Worm (Caenorhabditis elegans) whole organism, L3 larva: ENCODE measurements around the gene F56H11.2.

ENCODE experiments used
- aly-2 ChIP-seq: fragments of 150-350 bp; optimal IDR thresholded peaks from 2 replicates; lab custom pipeline; 2014; ENCODE audit warnings: missing biosample characterization, missing genetic modification characterization
- fos-1 ChIP-seq: fragments of 150-350 bp; optimal IDR thresholded peaks from 2 replicates; lab custom pipeline; 2014; ENCODE audit warnings: missing biosample characterization, missing genetic modification characterization
- nhr-11 ChIP-seq: fragments of 150-350 bp; optimal IDR thresholded peaks from 2 replicates; lab custom pipeline; 2014; ENCODE audit warnings: missing biosample characterization, missing genetic modification characterization
- unc-62 ChIP-seq: fragments of 150-350 bp; sonication (generic microtip); optimal IDR thresholded peaks from 4 replicates; lab custom pipeline; 2014; ENCODE audit warnings: missing biosample characterization, missing genetic modification reagents, missing genetic modification characterization

DNA sequence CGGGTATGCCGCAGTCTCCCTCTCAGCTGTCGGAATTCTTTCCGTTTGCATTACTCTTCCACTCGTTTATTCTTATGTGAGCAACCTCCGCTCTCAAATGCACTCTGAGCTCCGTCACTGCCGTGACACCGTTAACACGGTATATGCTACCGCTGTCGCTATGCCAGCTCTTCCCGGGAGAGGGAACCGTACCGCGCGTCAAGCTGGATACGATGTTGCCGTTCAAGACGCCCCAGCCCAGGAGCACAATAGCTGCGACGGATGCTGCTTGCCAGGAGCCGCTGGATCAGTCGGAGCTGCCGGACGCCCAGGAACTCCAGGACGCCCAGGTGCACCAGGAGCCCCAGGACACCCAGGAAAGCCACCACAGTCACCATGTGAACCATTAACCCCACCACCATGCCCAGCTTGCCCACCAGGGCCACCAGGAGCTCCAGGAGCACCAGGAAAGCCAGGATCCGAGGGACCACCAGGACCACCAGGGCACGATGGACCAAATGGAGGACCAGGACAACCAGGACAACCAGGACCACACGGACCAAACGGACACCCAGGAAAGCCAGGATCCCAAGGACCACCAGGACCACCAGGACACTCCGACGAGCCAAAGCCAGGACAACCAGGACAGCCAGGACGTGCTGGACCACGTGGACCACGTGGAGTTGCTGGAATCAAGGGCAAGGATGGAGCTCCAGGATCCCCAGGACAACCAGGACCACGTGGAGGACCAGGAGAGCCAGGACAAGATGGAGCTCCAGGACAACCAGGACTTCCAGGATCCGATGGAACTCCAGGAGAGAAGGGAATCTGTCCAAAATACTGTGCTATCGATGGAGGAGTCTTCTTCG is 30.8 kb upstream of the F56H11.2 start:
- TF ChIP-seq unc-62 (GFP tag; lab: Kevin White, UChicago) = no peak
- TF ChIP-seq nhr-11 (tag; lab: Kevin White, UChicago) = no peak
- TF ChIP-seq aly-2 (tag; lab: Kevin White, UChicago) = no peak
- TF ChIP-seq fos-1 (tag; lab: Kevin White, UChicago) = no peak
